Fruit fly (Drosophila melanogaster): Measurements from ENCODE around the gene CG33784.
A peak's percentile ranks its signal among the peaks of the same experiment; 100 is the strongest.

CG33784 gene

DNA sequence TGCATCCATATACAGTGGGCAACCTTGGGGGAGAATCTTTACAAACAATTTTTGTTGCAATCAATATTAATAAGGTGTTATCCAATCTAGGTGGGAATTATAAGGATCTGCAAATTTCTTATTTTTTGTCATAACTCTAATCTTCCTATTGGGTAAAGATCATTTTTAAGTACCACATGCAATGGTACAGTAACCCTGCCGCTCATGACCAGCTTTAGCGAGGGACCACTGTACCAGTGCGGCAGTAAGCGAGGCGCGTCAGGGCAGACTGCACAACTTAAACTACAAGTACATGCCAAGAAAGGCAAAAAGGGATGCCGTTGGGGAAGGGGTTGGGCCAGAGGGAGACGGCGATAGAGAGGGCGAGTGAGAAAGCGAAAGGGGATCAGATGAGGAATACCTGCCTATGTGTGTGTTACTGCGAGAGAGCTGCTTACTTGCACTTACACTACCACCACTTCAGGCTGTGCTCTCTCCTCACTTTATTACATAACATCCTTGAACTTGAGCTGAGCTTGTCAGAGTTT, 14.9 kb downstream of the CG33784 start:
- TF ChIP-seq Crg-1 (GFP tag; optimal IDR thresholded peaks at IDR 0.05) (peak; percentile 95), Hr96 (GFP tag; optimal IDR thresholded peaks at IDR 0.05) (peak; percentile 98), bab1 (GFP tag; optimal IDR thresholded peaks at IDR 0.05) (peak; percentile 76), cic (GFP tag; optimal IDR thresholded peaks at IDR 0.05) (peak; percentile 84), pad (GFP tag; optimal IDR thresholded peaks at IDR 0.05) (peak; percentile 89), cnc (optimal IDR thresholded peaks at IDR 0.05) (peak in 1 of 2 experiments; percentile 9), CG7101 (tag; optimal IDR thresholded peaks at IDR 0.05) (peak; percentile 97), Clk (GFP tag; optimal IDR thresholded peaks at IDR 0.05) (peak; percentile 98), CG14711 (tag; optimal IDR thresholded peaks at IDR 0.05) (peak; percentile 91), Mnt (GFP tag; optimal IDR thresholded peaks at IDR 0.05) (peak; percentile 85), kay (GFP tag; ENCODE audit: borderline replicate concordance) (no peak), CG1620 (GFP tag; optimal IDR thresholded peaks at IDR 0.05) (peak; percentile 90), CG11617 (GFP tag; optimal IDR thresholded peaks at IDR 0.05) (peak; percentile 96), CG33017 (tag; optimal IDR thresholded peaks at IDR 0.05) (peak; percentile 98), ovo (GFP tag; optimal IDR thresholded peaks at IDR 0.05) (peak; percentile 86), toe (GFP tag; optimal IDR thresholded peaks at IDR 0.05) (peak; percentile 99), CG12768 (GFP tag; optimal IDR thresholded peaks at IDR 0.05) (peak; percentile 99), CG7045 (GFP tag; optimal IDR thresholded peaks at IDR 0.05) (peak; percentile 98), CG5204 (GFP tag; optimal IDR thresholded peaks at IDR 0.05) (peak; percentile 98), tj (GFP tag; optimal IDR thresholded peaks at IDR 0.05) (peak; percentile 75)

- no peak for TF ChIP-seq Clk (GFP tag; optimal IDR thresholded peaks at IDR 0.05)
- TF ChIP-seq CG33017 (tag; optimal IDR thresholded peaks at IDR 0.05), result peak; percentile 69
- no peak for TF ChIP-seq cnc (optimal IDR thresholded peaks at IDR 0.05)
- TF ChIP-seq kay (GFP tag; ENCODE audit: borderline replicate concordance), result no peak
- TF ChIP-seq cic (GFP tag; optimal IDR thresholded peaks at IDR 0.05), result peak; percentile 39
- no peak for TF ChIP-seq pad (GFP tag; optimal IDR thresholded peaks at IDR 0.05)
- no peak for TF ChIP-seq CG11617 (GFP tag; optimal IDR thresholded peaks at IDR 0.05)
- no peak for TF ChIP-seq tj (GFP tag; optimal IDR thresholded peaks at IDR 0.05)
- TF ChIP-seq Mnt (GFP tag; optimal IDR thresholded peaks at IDR 0.05), result peak; percentile 64
- TF ChIP-seq bab1 (GFP tag; optimal IDR thresholded peaks at IDR 0.05), result no peak
- TF ChIP-seq CG7045 (GFP tag; optimal IDR thresholded peaks at IDR 0.05), result no peak
- TF ChIP-seq CG14711 (tag; optimal IDR thresholded peaks at IDR 0.05), result peak; percentile 68
- TF ChIP-seq CG1620 (GFP tag; optimal IDR thresholded peaks at IDR 0.05), result no peak
- TF ChIP-seq ovo (GFP tag; optimal IDR thresholded peaks at IDR 0.05), result no peak
- peak; percentile 14 for TF ChIP-seq CG12768 (GFP tag; optimal IDR thresholded peaks at IDR 0.05)
- no peak for TF ChIP-seq CG5204 (GFP tag; optimal IDR thresholded peaks at IDR 0.05)
- TF ChIP-seq CG7101 (tag; optimal IDR thresholded peaks at IDR 0.05), result peak; percentile 67
- no peak for TF ChIP-seq toe (GFP tag; optimal IDR thresholded peaks at IDR 0.05)
- TF ChIP-seq Crg-1 (GFP tag; optimal IDR thresholded peaks at IDR 0.05), result no peak
- peak; percentile 39 for TF ChIP-seq Hr96 (GFP tag; optimal IDR thresholded peaks at IDR 0.05)
Measured at dm6 chr3R:10083077-10083476, 15.4 kb downstream of the CG33784 start.

- TF ChIP-seq cic (GFP tag; optimal IDR thresholded peaks at IDR 0.05), result peak; percentile 80
- TF ChIP-seq CG5204 (GFP tag; optimal IDR thresholded peaks at IDR 0.05), result no peak
- TF ChIP-seq CG33017 (tag; optimal IDR thresholded peaks at IDR 0.05), result no peak
- no peak for TF ChIP-seq CG14711 (tag; optimal IDR thresholded peaks at IDR 0.05)
- TF ChIP-seq Crg-1 (GFP tag; optimal IDR thresholded peaks at IDR 0.05), result no peak
- no peak for TF ChIP-seq CG1620 (GFP tag; optimal IDR thresholded peaks at IDR 0.05)
- TF ChIP-seq CG7101 (tag; optimal IDR thresholded peaks at IDR 0.05), result no peak
- TF ChIP-seq Hr96 (GFP tag; optimal IDR thresholded peaks at IDR 0.05), result no peak
- TF ChIP-seq tj (GFP tag; optimal IDR thresholded peaks at IDR 0.05), result no peak
- no peak for TF ChIP-seq CG11617 (GFP tag; optimal IDR thresholded peaks at IDR 0.05)
- TF ChIP-seq cnc (optimal IDR thresholded peaks at IDR 0.05), result no peak
- peak; percentile 58 for TF ChIP-seq CG12768 (GFP tag; optimal IDR thresholded peaks at IDR 0.05)
- peak; percentile 71 for TF ChIP-seq pad (GFP tag; optimal IDR thresholded peaks at IDR 0.05)
- TF ChIP-seq kay (GFP tag; ENCODE audit: borderline replicate concordance), result no peak
- no peak for TF ChIP-seq bab1 (GFP tag; optimal IDR thresholded peaks at IDR 0.05)
- peak; percentile 94 for TF ChIP-seq Mnt (GFP tag; optimal IDR thresholded peaks at IDR 0.05)
Measured at dm6 chr3R:10084179-10084647, 16.5 kb downstream of the CG33784 start.

DNA sequence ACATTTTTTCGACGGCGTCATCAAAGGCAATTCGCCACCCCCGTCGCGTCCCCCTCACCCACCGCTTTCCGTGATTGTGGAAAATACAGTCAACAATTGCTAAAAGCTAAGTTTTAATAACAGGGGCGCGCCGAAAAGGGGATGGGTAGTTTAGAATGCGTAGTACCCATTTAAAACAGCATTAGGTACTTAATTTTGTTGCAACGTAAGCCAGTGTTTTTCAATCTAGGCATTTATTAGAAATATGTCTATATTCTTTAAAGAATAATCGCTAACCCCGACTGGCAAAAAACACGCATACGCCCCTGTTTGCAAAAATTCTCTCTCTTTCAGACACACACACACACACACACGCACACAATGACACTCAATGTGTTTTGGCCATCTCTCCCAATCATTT, 17.2 kb downstream of the CG33784 start:
- TF ChIP-seq CG1620 (GFP tag; optimal IDR thresholded peaks at IDR 0.05) (peak; percentile 71), CG11617 (GFP tag; optimal IDR thresholded peaks at IDR 0.05) (peak; percentile 94), CG7101 (tag; optimal IDR thresholded peaks at IDR 0.05) (peak; percentile 96), Hr96 (GFP tag; optimal IDR thresholded peaks at IDR 0.05) (peak; percentile 87), cnc (optimal IDR thresholded peaks at IDR 0.05) (no peak), Mnt (GFP tag; optimal IDR thresholded peaks at IDR 0.05) (peak; percentile 86), ovo (GFP tag; optimal IDR thresholded peaks at IDR 0.05) (peak; percentile 81), toe (GFP tag; optimal IDR thresholded peaks at IDR 0.05) (peak; percentile 87), CG33017 (tag; optimal IDR thresholded peaks at IDR 0.05) (peak; percentile 96), CG5204 (GFP tag; optimal IDR thresholded peaks at IDR 0.05) (peak; percentile 95), CG7045 (GFP tag; optimal IDR thresholded peaks at IDR 0.05) (peak; percentile 95), kay (GFP tag; ENCODE audit: borderline replicate concordance) (no peak), bab1 (GFP tag; optimal IDR thresholded peaks at IDR 0.05) (peak; percentile 71), cic (GFP tag; optimal IDR thresholded peaks at IDR 0.05) (peak; percentile 72), CG12768 (GFP tag; optimal IDR thresholded peaks at IDR 0.05) (peak; percentile 96), Clk (GFP tag; optimal IDR thresholded peaks at IDR 0.05) (peak; percentile 93), pad (GFP tag; optimal IDR thresholded peaks at IDR 0.05) (peak; percentile 75), tj (GFP tag; optimal IDR thresholded peaks at IDR 0.05) (peak; percentile 92), CG14711 (tag; optimal IDR thresholded peaks at IDR 0.05) (peak; percentile 88), Crg-1 (GFP tag; optimal IDR thresholded peaks at IDR 0.05) (peak; percentile 72)

- TF ChIP-seq cic (GFP tag; optimal IDR thresholded peaks at IDR 0.05) (peak; percentile 50), toe (GFP tag; optimal IDR thresholded peaks at IDR 0.05) (peak; percentile 43), pad (GFP tag; optimal IDR thresholded peaks at IDR 0.05) (no peak)
Measured at dm6 chr3R:10086222-10086621, 18.5 kb downstream of the CG33784 start.
